Worm (Caenorhabditis elegans): ENCODE measurements around the gene srw-101.
"Not testable (repeated sequence)": the region's sequence is repeated elsewhere in the genome, so short reads cannot be mapped to it uniquely, and the experiment has no call there.

DNA sequence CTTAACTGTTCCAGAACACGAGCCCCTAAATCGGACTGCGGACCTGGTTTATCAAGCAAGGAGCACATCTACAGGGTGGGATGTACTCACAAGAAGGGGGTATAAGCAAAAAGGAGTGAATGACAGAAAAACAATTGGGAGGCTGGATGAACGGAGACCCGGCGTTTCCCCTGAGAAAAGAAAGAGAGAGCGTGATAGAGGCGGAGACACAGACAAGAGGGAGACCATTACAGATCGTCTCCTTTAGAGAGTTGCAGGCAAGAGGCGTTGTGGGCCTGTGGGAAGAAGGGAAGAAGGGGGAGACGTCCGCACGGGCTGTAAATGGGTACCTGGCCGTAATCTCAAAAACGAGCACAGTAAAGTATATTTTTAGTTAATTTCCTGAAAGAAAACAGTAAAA lies 28.2 kb upstream of the srw-101 start, which contains the start of gene Y46H3C.7:
- TF ChIP-seq flt-1 (GFP tag; IDR thresholded peaks at IDR 0.05); klf-2 (GFP tag; conservative IDR thresholded peaks at IDR 0.05); T22C8.4 (GFP tag; IDR thresholded peaks at IDR 0.05); ztf-29 (GFP tag; IDR thresholded peaks at IDR 0.05); tab-1 (GFP tag; IDR thresholded peaks at IDR 0.05): not testable (repeated sequence)

Measured in whole organism, midembryonic.